Fruit fly (Drosophila melanogaster): ENCODE measurements around the gene cl.
A peak's percentile ranks its signal among the peaks of the same experiment; 100 is the strongest.

Gene cl

dm6 chr2L:5550735-5551134 lies 30.8 kb downstream of the cl start, which contains the start of gene CG14014:
CG14014 (minus strand) TSS chr2L:5550835.
- TF ChIP-seq foxo (GFP tag; optimal IDR thresholded peaks at IDR 0.05), result no peak
- TF ChIP-seq Hr78 (GFP tag; optimal IDR thresholded peaks at IDR 0.05), result no peak
- TF ChIP-seq Hr83 (GFP tag; optimal IDR thresholded peaks at IDR 0.05; ENCODE audit: poor library complexity, severe bottlenecking), result no peak
- TF ChIP-seq Dfd (GFP tag; optimal IDR thresholded peaks at IDR 0.05), result no peak
- no peak for TF ChIP-seq HLH106 (tag; optimal IDR thresholded peaks at IDR 0.05)
- TF ChIP-seq lola (GFP tag; optimal IDR thresholded peaks at IDR 0.05), result no peak
- TF ChIP-seq dl (GFP tag; optimal IDR thresholded peaks at IDR 0.05; ENCODE audit: insufficient read depth in 1 of 2, partially characterized antibody in 2 of 2), result no peak

- TF ChIP-seq Mio (GFP tag; optimal IDR thresholded peaks at IDR 0.05) (no peak), HLH106 (tag; optimal IDR thresholded peaks at IDR 0.05) (no peak), brk (GFP tag; optimal IDR thresholded peaks at IDR 0.05) (no peak), usp (GFP tag; optimal IDR thresholded peaks at IDR 0.05) (no peak), foxo (GFP tag; optimal IDR thresholded peaks at IDR 0.05) (no peak), jim (GFP tag; optimal IDR thresholded peaks at IDR 0.05) (no peak), woc (GFP tag; optimal IDR thresholded peaks at IDR 0.05) (no peak), dl (GFP tag; optimal IDR thresholded peaks at IDR 0.05; ENCODE audit: insufficient read depth in 1 of 2, partially characterized antibody in 2 of 2) (no peak), Abd-B (GFP tag; optimal IDR thresholded peaks at IDR 0.05) (no peak), lola (GFP tag; optimal IDR thresholded peaks at IDR 0.05) (no peak), Rel (GFP tag; optimal IDR thresholded peaks at IDR 0.05) (no peak), Rel (tag; optimal IDR thresholded peaks at IDR 0.05) (no peak), psq (GFP tag; optimal IDR thresholded peaks at IDR 0.05) (no peak), GATAd (GFP tag; optimal IDR thresholded peaks at IDR 0.05) (no peak), CG9705 (GFP tag; optimal IDR thresholded peaks at IDR 0.05) (no peak), OdsH (GFP tag; optimal IDR thresholded peaks at IDR 0.05) (no peak), Hnf4 (GFP tag; optimal IDR thresholded peaks at IDR 0.05) (no peak)
These were observed 31.6 kb downstream of the cl start, which contains the start of gene CG18269 for dm6 chr2L:5551538-5551937. CG18269 (plus strand) TSS chr2L:5551838.

- TF ChIP-seq dsf (GFP tag; optimal IDR thresholded peaks at IDR 0.05; ENCODE audit: borderline replicate concordance) (no peak), Dfd (GFP tag; optimal IDR thresholded peaks at IDR 0.05) (no peak)
These were observed 33.8 kb downstream of the cl start, which contains the start of the genes CG14013 and CG14017 for dm6 chr2L:5553750-5554149. CG14013 (minus strand) TSS chr2L:5553850. CG14017 (plus strand) TSS chr2L:5553897.

dm6 chr2L:5554818-5555217 lies 34.9 kb downstream of the cl start, which contains the start of gene GluRIIA:
GluRIIA (plus strand) TSS chr2L:5555072.
- no peak for TF ChIP-seq GATAd (GFP tag; optimal IDR thresholded peaks at IDR 0.05)

- no peak for TF ChIP-seq jim (GFP tag; optimal IDR thresholded peaks at IDR 0.05)
- TF ChIP-seq Mio (GFP tag; optimal IDR thresholded peaks at IDR 0.05), result no peak
- no peak for TF ChIP-seq woc (GFP tag; optimal IDR thresholded peaks at IDR 0.05)
- no peak for TF ChIP-seq CG32264 (GFP tag; optimal IDR thresholded peaks at IDR 0.05)
- no peak for TF ChIP-seq Hr78 (GFP tag; optimal IDR thresholded peaks at IDR 0.05)
These were observed 39.0 kb downstream of the cl start, which contains the start of gene GluRIIB for dm6 chr2L:5558809-5559392. GluRIIB (plus strand) TSS chr2L:5559342.

- TF ChIP-seq HLH106 (tag; optimal IDR thresholded peaks at IDR 0.05), result peak; percentile 14
- TF ChIP-seq sv (GFP tag; optimal IDR thresholded peaks at IDR 0.05), result no peak
- TF ChIP-seq foxo (GFP tag; optimal IDR thresholded peaks at IDR 0.05), result peak in 1 of 2 experiments; percentile 2
These were observed 47.2 kb downstream of the cl start for dm6 chr2L:5567103-5567502.

dm6 chr2L:5569503-5569902 lies 49.6 kb downstream of the cl start:
- TF ChIP-seq GATAd (GFP tag; optimal IDR thresholded peaks at IDR 0.05) (no peak), Abd-B (GFP tag; optimal IDR thresholded peaks at IDR 0.05) (no peak), rgr (GFP tag; optimal IDR thresholded peaks at IDR 0.05) (peak; percentile 24), h (GFP tag; optimal IDR thresholded peaks at IDR 0.05) (peak; percentile 35), Vsx2 (GFP tag; optimal IDR thresholded peaks at IDR 0.05; ENCODE audit: partially characterized antibody) (no peak), foxo (GFP tag; optimal IDR thresholded peaks at IDR 0.05) (peak in 1 of 2 experiments; percentile 34), Jra (GFP tag; optimal IDR thresholded peaks at IDR 0.05) (no peak), ey (GFP tag; optimal IDR thresholded peaks at IDR 0.05) (peak; percentile 32), Hnf4 (GFP tag; optimal IDR thresholded peaks at IDR 0.05) (no peak), Hr78 (GFP tag; optimal IDR thresholded peaks at IDR 0.05) (no peak), Rel (GFP tag; optimal IDR thresholded peaks at IDR 0.05) (no peak), Rel (tag; optimal IDR thresholded peaks at IDR 0.05) (no peak), pan (optimal IDR thresholded peaks at IDR 0.05) (no peak), tai (GFP tag; optimal IDR thresholded peaks at IDR 0.05) (no peak), HLH106 (tag; optimal IDR thresholded peaks at IDR 0.05) (peak; percentile 54), Dif (GFP tag; optimal IDR thresholded peaks at IDR 0.05; ENCODE audit: partially characterized antibody) (no peak), lola (GFP tag; optimal IDR thresholded peaks at IDR 0.05) (no peak), sage (GFP tag; optimal IDR thresholded peaks at IDR 0.05) (no peak), dsf (GFP tag; optimal IDR thresholded peaks at IDR 0.05; ENCODE audit: borderline replicate concordance) (no peak), psq (GFP tag; optimal IDR thresholded peaks at IDR 0.05) (no peak), OdsH (GFP tag; optimal IDR thresholded peaks at IDR 0.05) (peak; percentile 23), brk (GFP tag; optimal IDR thresholded peaks at IDR 0.05) (no peak), N (GFP tag; optimal IDR thresholded peaks at IDR 0.05) (no peak), CG9705 (GFP tag; optimal IDR thresholded peaks at IDR 0.05) (no peak), Dfd (GFP tag; optimal IDR thresholded peaks at IDR 0.05) (peak; percentile 53), Myc (optimal IDR thresholded peaks at IDR 0.05) (no peak), jim (GFP tag; optimal IDR thresholded peaks at IDR 0.05) (no peak), Hr83 (GFP tag; optimal IDR thresholded peaks at IDR 0.05; ENCODE audit: poor library complexity, severe bottlenecking) (no peak), sv (GFP tag; optimal IDR thresholded peaks at IDR 0.05) (no peak)

Data from whole organism, wandering third instar larva.